Worm (Caenorhabditis elegans) whole organism, mixed stage, embryonic: ENCODE results near the gene F19H6.6.

Experiments
- blmp-1 ChIP-seq: fragments of 150-350 bp; optimal IDR thresholded peaks from 2 replicates; lab custom pipeline; 2014; ENCODE audit warnings: missing biosample characterization, missing genetic modification characterization
- ceh-43 ChIP-seq: fragments of 200-800 bp; sonication (Bioruptor generic); optimal IDR thresholded peaks from 2 replicates; lab custom pipeline; 2018; ENCODE audit warnings: mild to moderate bottlenecking, missing genetic modification characterization, moderate library complexity, missing compliant biosample characterization
- elt-3 ChIP-seq: fragments of 150-350 bp; optimal IDR thresholded peaks from 2 replicates; lab custom pipeline; 2014; ENCODE audit warnings: missing biosample characterization, missing genetic modification characterization
- nhr-237 ChIP-seq: fragments of 150-350 bp; optimal IDR thresholded peaks from 2 replicates; lab custom pipeline; 2014; ENCODE audit warnings: missing biosample characterization, missing genetic modification characterization
- sptf-1 ChIP-seq: sonication (generic microtip); optimal IDR thresholded peaks from 2 replicates; lab custom pipeline; 2017; ENCODE audit warnings: mild to moderate bottlenecking, missing genetic modification characterization, moderate library complexity, missing compliant biosample characterization
- tbx-8 ChIP-seq: fragments of 200-800 bp; sonication (Bioruptor generic); optimal IDR thresholded peaks from 2 replicates; lab custom pipeline; 2018; ENCODE audit warnings: mild to moderate bottlenecking, missing genetic modification characterization, moderate library complexity, missing compliant biosample characterization
- unc-62 ChIP-seq: fragments of 150-350 bp; optimal IDR thresholded peaks from 2 replicates; lab custom pipeline; 2014; ENCODE audit warnings: missing biosample characterization, missing genetic modification reagents, missing genetic modification characterization

DNA sequence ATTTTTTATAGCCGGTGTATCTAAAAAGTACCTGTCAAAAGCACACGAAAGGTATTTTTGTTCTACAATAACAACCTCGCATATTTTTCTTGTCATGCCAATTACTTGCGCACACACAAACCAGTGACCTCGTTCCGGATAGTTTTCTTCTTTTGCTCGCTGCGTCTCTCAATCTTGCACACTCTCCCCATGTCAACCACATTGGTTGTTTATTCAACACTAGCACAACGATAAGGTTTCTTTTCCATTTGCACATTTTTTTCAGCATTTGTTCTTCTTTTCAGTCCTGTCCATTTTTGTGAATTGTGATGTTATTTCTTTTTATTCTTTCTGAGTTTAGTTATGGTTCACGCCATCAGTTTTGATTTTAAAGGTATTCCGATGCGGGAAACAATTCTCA lies 10.4 kb upstream of the F19H6.6 start, which contains the start of gene F42F12.3:
- no peak for TF ChIP-seq sptf-1 (tag; lab: Kevin White, UChicago)
- TF ChIP-seq elt-3: no peak
- no peak for TF ChIP-seq nhr-237
- no peak for TF ChIP-seq ceh-43 (GFP tag; lab: Kevin White, UChicago)
- no peak for TF ChIP-seq unc-62 (GFP tag; lab: Kevin White, UChicago)
- TF ChIP-seq blmp-1 (tag; lab: Kevin White, UChicago): no peak
- no peak for TF ChIP-seq tbx-8 (GFP tag; lab: Kevin White, UChicago)
